Fruit fly (Drosophila melanogaster) whole organism, prepupa: ENCODE measurements around the gene Prosbeta3.
A peak's percentile ranks its signal among the peaks of the same experiment; 100 is the strongest.

Source experiments
- CG10669 ChIP-seq: fragments of 200-800 bp; sonication (Bioruptor generic); optimal IDR thresholded peaks from 3 replicates; lab custom pipeline; 2018; ENCODE audit warnings: missing biosample characterization, mild to moderate bottlenecking, missing genetic modification characterization, moderate library complexity
- Hr39 ChIP-seq: fragments of 200-800 bp; sonication (Bioruptor generic); optimal IDR thresholded peaks from 2 replicates; lab custom pipeline; 2016; ENCODE audit warnings: missing biosample characterization, missing genetic modification characterization
- Met ChIP-seq: fragments of 200-800 bp; sonication (Bioruptor generic); optimal IDR thresholded peaks from 3 replicates; lab custom pipeline; 2016; ENCODE audit warnings: missing biosample characterization, missing genetic modification characterization
- lz ChIP-seq: fragments of 200-800 bp; sonication (Bioruptor generic); optimal IDR thresholded peaks from 3 replicates; lab custom pipeline; 2016; ENCODE audit warnings: missing biosample characterization, missing genetic modification characterization

dm6 chr3R:9051937-9052680, 46.1 kb upstream of the Prosbeta3 start, which contains the start of gene Kdm2:
- TF ChIP-seq CG10669 = no peak
- TF ChIP-seq Hr39 (GFP tag; lab: Kevin White, UChicago) = no peak
- TF ChIP-seq Met (GFP tag; lab: Kevin White, UChicago) = no peak
- peak; percentile 16 for TF ChIP-seq lz (GFP tag; lab: Kevin White, UChicago)
